Worm (Caenorhabditis elegans) whole organism, L4 larva: ENCODE data around the gene C28D4.7.
"Not testable (repeated sequence)": the region's sequence is repeated elsewhere in the genome, so short reads cannot be mapped to it uniquely, and the experiment has no call there.

Experiments
- F44E2.7 ChIP-seq: fragments of 200-800 bp; sonication (Bioruptor generic); IDR thresholded peaks from 2 replicates; pipeline ENCODE4 v2.1.2; 2022; ENCODE audit warnings: missing genetic modification characterization, missing compliant biosample characterization
- R02D3.7 ChIP-seq: fragments of 150-350 bp; sonication (generic microtip); optimal IDR thresholded peaks from 3 replicates; lab custom pipeline; 2014; ENCODE audit warnings: missing biosample characterization, missing genetic modification characterization
- Y5F2A.4 ChIP-seq: fragments of 200-800 bp; sonication (Bioruptor generic); optimal IDR thresholded peaks from 2 replicates; lab custom pipeline; 2018; ENCODE audit warnings: mild to moderate bottlenecking, missing genetic modification characterization, missing compliant biosample characterization
- Y75B8A.6 ChIP-seq: fragments of 200-800 bp; sonication (Bioruptor generic); IDR thresholded peaks from 2 replicates; pipeline ENCODE4 v1.3.6; 2022; ENCODE audit warnings: missing genetic modification reagents, missing genetic modification characterization, missing compliant biosample characterization
- ZK546.5 ChIP-seq, 2 experiments: sonication (generic microtip); optimal IDR thresholded peaks; 2 replicates each; lab custom pipeline; 2017; ENCODE audit warnings: missing biosample characterization in 2 of 2, missing genetic modification characterization in 2 of 2
- aly-2 ChIP-seq: sonication (generic microtip); optimal IDR thresholded peaks from 2 replicates; lab custom pipeline; 2018; ENCODE audit warnings: missing biosample characterization, missing genetic modification characterization
- arid-1 ChIP-seq: fragments of 200-800 bp; sonication (Bioruptor generic); conservative IDR thresholded peaks from 2 replicates; pipeline ENCODE4 v1.3.6; 2022; ENCODE audit warnings: missing genetic modification reagents, missing genetic modification characterization, missing compliant biosample characterization
- ceh-44 ChIP-seq: fragments of 200-800 bp; sonication (Bioruptor generic); IDR thresholded peaks from 2 replicates; pipeline ENCODE4 v1.3.6; 2022; ENCODE audit warnings: missing genetic modification reagents, missing genetic modification characterization, missing compliant biosample characterization
- ces-1 ChIP-seq: fragments of 150-350 bp; sonication (generic microtip); optimal IDR thresholded peaks from 4 replicates; lab custom pipeline; 2014; ENCODE audit warnings: missing biosample characterization, missing genetic modification reagents, missing genetic modification characterization
- daf-12 ChIP-seq: fragments of 150-350 bp; optimal IDR thresholded peaks from 2 replicates; lab custom pipeline; 2014; ENCODE audit warnings: missing biosample characterization, missing genetic modification reagents, missing genetic modification characterization
- daf-19 ChIP-seq: fragments of 200-800 bp; sonication (Bioruptor generic); conservative IDR thresholded peaks from 2 replicates; pipeline ENCODE4 v1.3.6; 2022; ENCODE audit warnings: missing genetic modification characterization, missing compliant biosample characterization
- duxl-1 ChIP-seq: sonication (generic microtip); optimal IDR thresholded peaks from 2 replicates; lab custom pipeline; 2016; ENCODE audit warnings: mild to moderate bottlenecking, missing genetic modification characterization, moderate library complexity, missing compliant biosample characterization; ENCODE audit not compliant: poor library complexity
- dve-1 ChIP-seq: sonication (generic microtip); optimal IDR thresholded peaks from 2 replicates; lab custom pipeline; 2017; ENCODE audit warnings: antibody characterized with exemption, mild to moderate bottlenecking, missing genetic modification characterization, missing compliant biosample characterization; ENCODE audit not compliant: insufficient read depth
- hif-1 ChIP-seq, 2 experiments: sonication (generic microtip); optimal IDR thresholded peaks; 2 replicates each; lab custom pipeline; 2016 to 2017; ENCODE audit warnings: missing compliant biosample characterization in 2 of 2, missing genetic modification characterization in 2 of 2, missing genetic modification reagents in 2 of 2, missing genotype in 2 of 2, mild to moderate bottlenecking in 1 of 2
- hlh-30 ChIP-seq: sonication (generic microtip); optimal IDR thresholded peaks from 2 replicates; lab custom pipeline; 2017; ENCODE audit warnings: antibody characterized with exemption, mild to moderate bottlenecking, missing genetic modification characterization, missing compliant biosample characterization; ENCODE audit not compliant: insufficient read depth
- lin-1 ChIP-seq: fragments of 200-800 bp; sonication (Bioruptor generic); IDR thresholded peaks from 2 replicates; pipeline ENCODE4 v1.3.6; 2022; ENCODE audit warnings: missing genetic modification reagents, missing genetic modification characterization, missing compliant biosample characterization
- lin-13 ChIP-seq: fragments of 150-350 bp; optimal IDR thresholded peaks from 2 replicates; lab custom pipeline; 2014; ENCODE audit warnings: missing biosample characterization, missing genetic modification reagents, missing genetic modification characterization
- lin-15B ChIP-seq: fragments of 150-350 bp; sonication (generic microtip); optimal IDR thresholded peaks from 3 replicates; lab custom pipeline; 2014; ENCODE audit warnings: missing biosample characterization, missing genetic modification characterization
- lin-29 ChIP-seq: fragments of 200-800 bp; sonication (Bioruptor generic); IDR thresholded peaks from 2 replicates; pipeline ENCODE4 v1.3.6; 2022; ENCODE audit warnings: missing genetic modification reagents, missing genetic modification characterization, missing compliant biosample characterization
- lin-39 ChIP-seq: fragments of 150-350 bp; optimal IDR thresholded peaks from 2 replicates; lab custom pipeline; 2014; ENCODE audit warnings: missing biosample characterization, missing genetic modification reagents, missing genetic modification characterization
- lsy-2 ChIP-seq, 2 experiments: fragments of 150-350 bp in 1 of 2; sonication (generic microtip) in 1 of 2; optimal IDR thresholded peaks; 2 replicates each; lab custom pipeline; 2014 to 2017; ENCODE audit warnings: missing biosample characterization in 2 of 2, missing genetic modification characterization in 2 of 2
- mdt-29 ChIP-seq: fragments of 200-800 bp; sonication (Bioruptor generic); IDR thresholded peaks from 2 replicates; pipeline ENCODE4 v1.3.6; 2022; ENCODE audit warnings: missing genetic modification reagents, missing genetic modification characterization, missing compliant biosample characterization
- mes-2 ChIP-seq: sonication (generic microtip); optimal IDR thresholded peaks from 2 replicates; lab custom pipeline; 2016; ENCODE audit warnings: missing genotype, mild to moderate bottlenecking, missing genetic modification characterization, missing compliant biosample characterization; ENCODE audit not compliant: poor library complexity, severe bottlenecking
- mxl-3 ChIP-seq: fragments of 200-800 bp; sonication (Bioruptor generic); optimal IDR thresholded peaks from 2 replicates; lab custom pipeline; 2018; ENCODE audit warnings: mild to moderate bottlenecking, missing genetic modification characterization, missing compliant biosample characterization
- nhr-102 ChIP-seq: sonication (generic microtip); optimal IDR thresholded peaks from 2 replicates; lab custom pipeline; 2016; ENCODE audit warnings: mild to moderate bottlenecking, missing genetic modification characterization, moderate library complexity, missing compliant biosample characterization
- nhr-41 ChIP-seq: fragments of 200-800 bp; sonication (Bioruptor generic); IDR thresholded peaks from 2 replicates; pipeline ENCODE4 v1.3.6; 2022; ENCODE audit warnings: missing genetic modification reagents, missing genetic modification characterization, missing compliant biosample characterization
- nhr-6 ChIP-seq: fragments of 150-350 bp; optimal IDR thresholded peaks from 2 replicates; lab custom pipeline; 2014; ENCODE audit warnings: missing biosample characterization, missing genetic modification characterization
- nhr-76 ChIP-seq: fragments of 150-350 bp; optimal IDR thresholded peaks from 2 replicates; lab custom pipeline; 2014; ENCODE audit warnings: missing biosample characterization, missing genetic modification characterization
- pqm-1 ChIP-seq: sonication (generic microtip); optimal IDR thresholded peaks from 2 replicates; lab custom pipeline; 2017; ENCODE audit warnings: missing biosample characterization, missing genetic modification characterization
- sdz-12 ChIP-seq: fragments of 200-800 bp; sonication (Bioruptor generic); optimal IDR thresholded peaks from 2 replicates; lab custom pipeline; 2018; ENCODE audit warnings: mild to moderate bottlenecking, missing genetic modification characterization, missing compliant biosample characterization
- skn-1 ChIP-seq: fragments of 150-350 bp; optimal IDR thresholded peaks from 2 replicates; lab custom pipeline; 2014; ENCODE audit warnings: missing biosample characterization, missing genetic modification characterization
- snpc-4 ChIP-seq: fragments of 150-350 bp; optimal IDR thresholded peaks from 2 replicates; lab custom pipeline; 2014; ENCODE audit warnings: missing biosample characterization, missing genetic modification characterization
- spr-3 ChIP-seq: fragments of 200-800 bp; sonication (Bioruptor generic); optimal IDR thresholded peaks from 2 replicates; lab custom pipeline; 2018; ENCODE audit warnings: mild to moderate bottlenecking, missing genetic modification characterization, missing compliant biosample characterization
- unc-130 ChIP-seq: sonication (generic microtip); optimal IDR thresholded peaks from 2 replicates; lab custom pipeline; 2016; ENCODE audit warnings: missing genetic modification reagents, missing genetic modification characterization, missing compliant biosample characterization
- zfp-3 ChIP-seq: fragments of 200-800 bp; sonication (Bioruptor generic); conservative IDR thresholded peaks from 2 replicates; pipeline ENCODE4 v1.3.6; 2022; ENCODE audit warnings: missing genetic modification reagents, missing genetic modification characterization, missing compliant biosample characterization
- zip-2 ChIP-seq: fragments of 150-350 bp; optimal IDR thresholded peaks from 2 replicates; lab custom pipeline; 2014; ENCODE audit warnings: missing biosample characterization, missing genetic modification characterization

Gene C28D4.7

ce11 chrIV:9773441-9773840, 30.5 kb upstream of the C28D4.7 start:
- TF ChIP-seq duxl-1 (tag; lab: Kevin White, UChicago) (no peak), aly-2 (tag; lab: Kevin White, UChicago) (no peak), lin-15B (tag; lab: Kevin White, UChicago) (no peak), zip-2 (tag; lab: Kevin White, UChicago) (no peak), skn-1 (tag; lab: Kevin White, UChicago) (no peak), nhr-102 (tag; lab: Kevin White, UChicago) (no peak), lsy-2 (tag; optimal IDR thresholded peaks at IDR 0.05; lab: Kevin White, UChicago) (no peak), F44E2.7 (GFP tag; lab: Robert Waterston, UW) (no peak), lin-1 (GFP tag; lab: Robert Waterston, UW) (no peak)
- TF ChIP-seq, all 104 proteins: peak for 0

- no peak for TF ChIP-seq lin-39 (tag; lab: Kevin White, UChicago)
- TF ChIP-seq F44E2.7 (GFP tag; lab: Robert Waterston, UW) = no peak
- TF ChIP-seq lin-13 (GFP tag; lab: Kevin White, UChicago) = no peak
- TF ChIP-seq mes-2 (tag; lab: Kevin White, UChicago) = no peak
- TF ChIP-seq zfp-3 (GFP tag; lab: Robert Waterston, UW) = no peak
- TF ChIP-seq lin-29 (GFP tag; lab: Robert Waterston, UW) = no peak
- TF ChIP-seq snpc-4 (tag; lab: Kevin White, UChicago) = no peak
- no peak for TF ChIP-seq R02D3.7 (tag; lab: Kevin White, UChicago)
- no peak for TF ChIP-seq Y75B8A.6 (GFP tag; lab: Robert Waterston, UW)
- no peak for TF ChIP-seq lsy-2 (tag; optimal IDR thresholded peaks at IDR 0.05; lab: Kevin White, UChicago)
- TF ChIP-seq mxl-3 = no peak
- no peak for TF ChIP-seq nhr-6
- TF ChIP-seq mdt-29 (GFP tag; lab: Robert Waterston, UW) = no peak
- no peak for TF ChIP-seq ceh-44 (GFP tag; lab: Robert Waterston, UW)
- TF ChIP-seq nhr-76 = no peak
Observed at ce11 chrIV:9772096-9772720, 29.3 kb upstream of the C28D4.7 start, which contains the start of gene cav-1. Gene cav-1 (plus strand): TSS chrIV:9772510.

- no peak for TF ChIP-seq hlh-30
- no peak for TF ChIP-seq ces-1 (GFP tag; lab: Kevin White, UChicago)
- no peak for TF ChIP-seq ZK546.5 (tag; optimal IDR thresholded peaks at IDR 0.05; lab: Kevin White, UChicago)
- no peak for TF ChIP-seq spr-3 (GFP tag; lab: Kevin White, UChicago)
- no peak for TF ChIP-seq arid-1
- no peak for TF ChIP-seq unc-130
- no peak for TF ChIP-seq sdz-12
- no peak for TF ChIP-seq dve-1
- no peak for TF ChIP-seq pqm-1 (tag; lab: Kevin White, UChicago)
- no peak for TF ChIP-seq nhr-41
- no peak for TF ChIP-seq hif-1 (tag; optimal IDR thresholded peaks at IDR 0.05; lab: Kevin White, UChicago)
- TF ChIP-seq mes-2 (tag; lab: Kevin White, UChicago) = no peak
- no peak for TF ChIP-seq daf-12 (tag; lab: Kevin White, UChicago)
Observed at ce11 chrIV:9770798-9771197, 27.9 kb upstream of the C28D4.7 start.

ce11 chrIV:9769746-9770145, 26.8 kb upstream of the C28D4.7 start, which contains the start of gene msp-78:
Gene msp-78 (plus strand): TSS chrIV:9770046.
- not testable (repeated sequence) for TF ChIP-seq daf-19 (GFP tag; lab: Robert Waterston, UW); mxl-3; Y5F2A.4 (GFP tag; lab: Kevin White, UChicago)
- TF ChIP-seq, all 104 proteins: peak for 0; not testable (repeated sequence) for 104
